Worm (Caenorhabditis elegans): ENCODE measurements around the gene bath-27.

The bath-27 gene

ce11 chrII:3403535-3403934, 44.6 kb downstream of the bath-27 start, which contains the start of gene nep-8:
Gene nep-8, plus strand, starts transcription at chrII:3403835.
- TF ChIP-seq unc-55 (GFP tag; optimal IDR thresholded peaks at IDR 0.05), result no peak
- no peak for TF ChIP-seq rnt-1 (tag; optimal IDR thresholded peaks at IDR 0.05)
- no peak for TF ChIP-seq T23F11.4 (GFP tag; optimal IDR thresholded peaks at IDR 0.05)
- no peak for TF ChIP-seq fkh-6 (tag; optimal IDR thresholded peaks at IDR 0.05)
- no peak for TF ChIP-seq pag-3 (tag; optimal IDR thresholded peaks at IDR 0.05; ENCODE audit: borderline replicate concordance)
- TF ChIP-seq ceh-48 (tag; optimal IDR thresholded peaks at IDR 0.05), result no peak
- no peak for TF ChIP-seq unc-3 (GFP tag; conservative IDR thresholded peaks at IDR 0.05)
- no peak for TF ChIP-seq unc-3 (tag; optimal IDR thresholded peaks at IDR 0.05)
- no peak for TF ChIP-seq ceh-24 (tag; optimal IDR thresholded peaks at IDR 0.05)
- TF ChIP-seq ahr-1 (tag; optimal IDR thresholded peaks at IDR 0.05), result no peak
- no peak for TF ChIP-seq pat-9 (tag; optimal IDR thresholded peaks at IDR 0.05)
- no peak for TF ChIP-seq ttx-3 (tag; optimal IDR thresholded peaks at IDR 0.05)
- no peak for TF ChIP-seq K02D7.2 (tag; optimal IDR thresholded peaks at IDR 0.05)
- TF ChIP-seq ceh-9 (tag; optimal IDR thresholded peaks at IDR 0.05), result no peak
- TF ChIP-seq syd-9 (tag; optimal IDR thresholded peaks at IDR 0.05), result no peak
- no peak for TF ChIP-seq unc-86 (tag; optimal IDR thresholded peaks at IDR 0.05)
- TF ChIP-seq odd-2 (tag; optimal IDR thresholded peaks at IDR 0.05), result no peak
- no peak for TF ChIP-seq mec-3 (tag; optimal IDR thresholded peaks at IDR 0.05; ENCODE audit: borderline replicate concordance)
- no peak for TF ChIP-seq ceh-31 (tag; optimal IDR thresholded peaks at IDR 0.05)
- no peak for TF ChIP-seq pha-2 (tag; optimal IDR thresholded peaks at IDR 0.05)

All from whole organism, late embryonic.